Fruit fly (Drosophila melanogaster): ENCODE data around the gene CG7402.

CG7402 gene

DNA sequence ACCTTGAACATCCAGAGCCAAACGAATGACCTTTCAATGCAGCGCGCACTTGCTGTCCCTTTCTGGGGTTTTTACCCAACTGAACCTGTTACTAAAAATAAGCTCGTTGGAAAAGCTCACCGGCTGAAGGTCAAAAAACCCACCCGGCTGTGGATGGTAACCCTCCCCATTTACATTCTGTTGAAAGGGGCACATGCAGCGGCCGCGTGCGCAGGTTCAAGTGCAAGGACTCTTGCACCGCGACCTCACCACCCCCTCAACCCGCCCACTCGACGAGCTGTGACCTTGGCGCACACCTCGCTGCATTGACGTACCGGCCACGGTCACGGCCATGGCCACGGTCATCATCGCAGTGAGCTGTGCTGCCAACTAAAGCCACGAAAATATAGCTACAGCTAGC, 40.6 kb downstream of the CG7402 start:
- no peak for TF ChIP-seq usp (GFP tag; optimal IDR thresholded peaks at IDR 0.05)
- no peak for TF ChIP-seq Hr83 (GFP tag; optimal IDR thresholded peaks at IDR 0.05; ENCODE audit: poor library complexity, severe bottlenecking)
- TF ChIP-seq GATAd (GFP tag; optimal IDR thresholded peaks at IDR 0.05): no peak
- TF ChIP-seq HLH106 (tag; optimal IDR thresholded peaks at IDR 0.05): no peak
- no peak for TF ChIP-seq Mio (GFP tag; optimal IDR thresholded peaks at IDR 0.05)
- no peak for TF ChIP-seq Jra (GFP tag; optimal IDR thresholded peaks at IDR 0.05)
- no peak for TF ChIP-seq CG9705 (GFP tag; optimal IDR thresholded peaks at IDR 0.05)
- no peak for TF ChIP-seq woc (GFP tag; optimal IDR thresholded peaks at IDR 0.05)
- no peak for TF ChIP-seq Hr78 (GFP tag; optimal IDR thresholded peaks at IDR 0.05)
- no peak for TF ChIP-seq sage (GFP tag; optimal IDR thresholded peaks at IDR 0.05)
- TF ChIP-seq fru (GFP tag; optimal IDR thresholded peaks at IDR 0.05): no peak

DNA sequence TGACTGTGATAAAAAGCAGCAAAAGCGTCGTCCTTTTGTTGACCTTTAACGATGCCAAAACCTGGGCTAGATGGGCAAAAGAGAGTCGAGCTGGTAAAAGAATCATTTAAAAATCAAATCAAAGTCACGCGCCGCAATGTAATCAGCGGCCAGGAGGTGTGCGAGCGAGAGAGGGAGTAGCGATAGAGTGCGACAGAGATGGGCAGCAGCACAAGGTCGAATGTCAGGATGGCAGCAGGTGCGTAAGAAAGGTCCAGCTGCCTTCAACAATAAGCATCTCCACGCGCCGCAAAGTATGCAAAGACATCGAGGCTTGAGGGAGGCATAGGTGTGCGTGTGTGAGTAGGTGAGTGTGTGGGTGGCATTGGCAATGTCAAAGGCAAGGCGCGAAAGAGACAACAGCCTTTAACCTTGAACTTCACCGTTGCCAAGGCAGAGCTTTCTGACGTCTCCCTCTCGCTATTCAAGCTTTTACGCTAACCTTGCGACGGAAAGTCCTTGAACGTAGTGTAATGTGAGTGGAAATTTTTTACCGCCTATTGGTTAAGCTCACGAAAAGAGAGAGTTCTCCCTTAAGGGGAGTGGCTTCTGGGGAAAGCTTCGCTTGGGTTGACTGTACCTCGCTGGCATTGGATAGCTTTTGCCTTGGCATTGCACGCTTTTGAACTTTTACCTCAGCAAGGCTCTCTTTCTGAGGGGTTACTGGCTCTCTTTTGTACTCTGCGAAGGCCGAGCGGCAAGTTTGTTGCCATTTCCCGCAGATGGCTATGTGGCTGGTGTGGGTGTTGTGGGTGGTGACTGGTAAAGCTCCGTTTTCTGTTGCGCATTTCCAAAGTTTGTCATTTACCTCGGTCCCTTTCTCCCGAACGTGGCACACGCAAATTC, 42.4 kb downstream of the CG7402 start:
- no peak for TF ChIP-seq GATAd (GFP tag; optimal IDR thresholded peaks at IDR 0.05)
- TF ChIP-seq OdsH (GFP tag; optimal IDR thresholded peaks at IDR 0.05): no peak
- no peak for TF ChIP-seq Hr78 (GFP tag; optimal IDR thresholded peaks at IDR 0.05)
- TF ChIP-seq foxo (GFP tag; optimal IDR thresholded peaks at IDR 0.05): no peak
- no peak for TF ChIP-seq lola (GFP tag; optimal IDR thresholded peaks at IDR 0.05)
- no peak for TF ChIP-seq h (GFP tag; optimal IDR thresholded peaks at IDR 0.05)

DNA sequence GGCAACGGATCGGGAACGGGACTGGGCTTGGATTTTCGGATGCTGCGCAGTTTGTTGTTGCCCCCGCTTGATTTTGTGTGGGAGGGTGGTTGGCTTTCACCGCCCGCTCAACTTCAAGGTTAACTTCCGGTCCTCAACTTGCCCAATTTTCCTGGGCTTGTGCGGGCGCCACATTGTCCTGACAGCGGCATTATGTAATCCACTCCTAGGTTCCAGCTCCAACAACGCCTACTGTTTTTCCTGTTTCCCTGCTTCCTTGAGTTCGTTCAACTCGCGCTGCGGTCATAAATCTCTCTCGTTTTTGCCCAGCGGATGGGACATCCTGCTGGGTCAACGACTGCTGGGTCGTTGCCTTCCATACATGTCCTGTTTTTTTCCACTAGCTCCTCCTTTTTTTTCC, 44.4 kb downstream of the CG7402 start:
- no peak for TF ChIP-seq GATAd (GFP tag; optimal IDR thresholded peaks at IDR 0.05)
- TF ChIP-seq tai (GFP tag; optimal IDR thresholded peaks at IDR 0.05): no peak
- TF ChIP-seq jim (GFP tag; optimal IDR thresholded peaks at IDR 0.05): no peak
- no peak for TF ChIP-seq pan (optimal IDR thresholded peaks at IDR 0.05)
- TF ChIP-seq psq (GFP tag; optimal IDR thresholded peaks at IDR 0.05): no peak
- no peak for TF ChIP-seq CrebA (GFP tag; optimal IDR thresholded peaks at IDR 0.05; ENCODE audit: borderline replicate concordance)
- TF ChIP-seq sv (GFP tag; optimal IDR thresholded peaks at IDR 0.05): no peak
- no peak for TF ChIP-seq Dfd (GFP tag; optimal IDR thresholded peaks at IDR 0.05)
- TF ChIP-seq dl (GFP tag; optimal IDR thresholded peaks at IDR 0.05; ENCODE audit: insufficient read depth in 1 of 2, partially characterized antibody in 2 of 2): no peak
- no peak for TF ChIP-seq Vsx2 (GFP tag; optimal IDR thresholded peaks at IDR 0.05; ENCODE audit: partially characterized antibody)
- TF ChIP-seq br (GFP tag; optimal IDR thresholded peaks at IDR 0.05): no peak
- TF ChIP-seq Hr83 (GFP tag; optimal IDR thresholded peaks at IDR 0.05; ENCODE audit: poor library complexity, severe bottlenecking): no peak

- TF ChIP-seq OdsH (GFP tag; optimal IDR thresholded peaks at IDR 0.05) (no peak), h (GFP tag; optimal IDR thresholded peaks at IDR 0.05) (no peak), Jra (GFP tag; optimal IDR thresholded peaks at IDR 0.05) (no peak), N (GFP tag; optimal IDR thresholded peaks at IDR 0.05) (no peak)
Measured at dm6 chr3L:17933065-17933464, 45.6 kb downstream of the CG7402 start.

DNA sequence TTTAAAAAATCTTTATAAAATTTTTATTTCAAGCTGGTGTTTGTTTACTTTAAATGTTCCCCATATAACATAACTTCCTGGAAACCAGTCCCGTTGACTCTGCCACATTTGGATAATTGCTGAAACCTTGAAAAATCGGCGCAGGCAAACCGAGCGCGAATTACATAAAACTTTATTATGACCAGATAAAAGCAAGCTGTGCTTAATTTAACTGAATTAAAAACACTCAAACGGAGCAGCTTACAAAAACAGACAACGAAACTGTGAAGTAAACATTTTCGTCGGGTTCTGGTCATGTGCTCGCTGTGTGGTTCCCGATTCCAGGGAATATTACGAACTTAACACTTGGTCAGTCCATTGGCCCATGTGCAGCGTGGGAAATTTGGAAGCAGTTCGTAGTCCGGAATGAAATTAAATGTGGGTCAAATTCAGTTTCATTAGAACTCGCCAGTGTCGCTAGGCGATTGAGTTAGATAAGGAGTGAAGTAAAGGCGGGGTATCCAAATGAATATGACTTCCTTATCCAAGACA, 46.3 kb downstream of the CG7402 start:
- TF ChIP-seq usp (GFP tag; optimal IDR thresholded peaks at IDR 0.05) (no peak), sage (GFP tag; optimal IDR thresholded peaks at IDR 0.05) (no peak), Rel (GFP tag; optimal IDR thresholded peaks at IDR 0.05) (no peak), Rel (tag; optimal IDR thresholded peaks at IDR 0.05) (peak; percentile 51)

DNA sequence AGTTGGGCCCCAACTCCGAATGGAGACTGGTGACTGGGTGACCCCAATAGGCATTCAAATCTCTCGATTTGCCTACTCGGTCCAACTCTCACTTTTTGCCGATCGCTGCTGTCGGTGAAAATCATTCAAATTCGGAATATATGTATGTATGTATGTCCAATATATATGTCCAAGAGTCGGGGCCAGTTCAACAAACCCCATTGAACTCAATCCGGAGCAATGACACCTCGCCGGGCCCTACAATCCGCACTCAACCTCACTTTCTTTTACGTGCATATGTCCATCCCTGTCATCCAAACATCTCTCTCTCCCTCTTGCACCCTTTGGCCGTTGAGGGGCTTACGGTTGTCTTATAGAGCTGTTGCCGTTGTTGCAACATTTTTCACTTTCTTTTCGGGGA, 47.5 kb downstream of the CG7402 start:
- TF ChIP-seq h (GFP tag; optimal IDR thresholded peaks at IDR 0.05): no peak
- TF ChIP-seq Abd-B (GFP tag; optimal IDR thresholded peaks at IDR 0.05): no peak
- TF ChIP-seq usp (GFP tag; optimal IDR thresholded peaks at IDR 0.05): no peak
- TF ChIP-seq OdsH (GFP tag; optimal IDR thresholded peaks at IDR 0.05): no peak
- no peak for TF ChIP-seq br (GFP tag; optimal IDR thresholded peaks at IDR 0.05)
- TF ChIP-seq jim (GFP tag; optimal IDR thresholded peaks at IDR 0.05): no peak
- no peak for TF ChIP-seq N (GFP tag; optimal IDR thresholded peaks at IDR 0.05)
- no peak for TF ChIP-seq Rel (GFP tag; optimal IDR thresholded peaks at IDR 0.05)
- no peak for TF ChIP-seq Rel (tag; optimal IDR thresholded peaks at IDR 0.05)
- TF ChIP-seq Hr83 (GFP tag; optimal IDR thresholded peaks at IDR 0.05; ENCODE audit: poor library complexity, severe bottlenecking): no peak
- TF ChIP-seq sv (GFP tag; optimal IDR thresholded peaks at IDR 0.05): no peak
- TF ChIP-seq dmrt93B (GFP tag; optimal IDR thresholded peaks at IDR 0.05): no peak
- TF ChIP-seq Mio (GFP tag; optimal IDR thresholded peaks at IDR 0.05): no peak
- no peak for TF ChIP-seq sage (GFP tag; optimal IDR thresholded peaks at IDR 0.05)
